Comparison of ENCODE assay signal across 1 fruit fly cellular context in genomic region chr3R:31747429-31748048, dm6.
TF ChIP-seq lines count a peak whose summit lies in the region.

Gene nero (minus strand): TSS chr3R:31747558.
Gene CG1910 (plus strand): TSS chr3R:31747643.

TF ChIP-seq in whole organism, embryonic, 481 proteins besides CTCF, POLR2A, EP300 and RAD21 (continued from another document):
- TF ChIP-seq odd (GFP tag; optimal IDR thresholded peaks at IDR 0.05; lab: Kevin White, UChicago) = no peak
- no peak for TF ChIP-seq Dip2 (GFP tag; IDR thresholded peaks at IDR 0.05; lab: Robert Waterston, UW)
- peak; percentile 18 for TF ChIP-seq CG31365 (tag; optimal IDR thresholded peaks at IDR 0.05; lab: Kevin White, UChicago)
- peak in 1 of 2 experiments; percentile 39 for TF ChIP-seq dpn (GFP tag; optimal IDR thresholded peaks at IDR 0.05; lab: Kevin White, UChicago)
- peak; percentile 37 for TF ChIP-seq zen (tag; optimal IDR thresholded peaks at IDR 0.05; lab: Kevin White, UChicago)
- TF ChIP-seq psq (GFP tag; optimal IDR thresholded peaks at IDR 0.05; lab: Kevin White, UChicago) = no peak
- TF ChIP-seq CHES-1-like (GFP tag; optimal IDR thresholded peaks at IDR 0.05; lab: Kevin White, UChicago) = peak; percentile 69
- no peak for TF ChIP-seq Dbx (GFP tag; IDR thresholded peaks at IDR 0.05; lab: Robert Waterston, UW)
- TF ChIP-seq CG15479 (GFP tag; optimal IDR thresholded peaks at IDR 0.05; lab: Kevin White, UChicago) = peak; percentile 84
- TF ChIP-seq CG8089 (GFP tag; optimal IDR thresholded peaks at IDR 0.05; lab: Kevin White, UChicago) = peak; percentile 2
- TF ChIP-seq Med (GFP tag; lab: Kevin White, UChicago) = peak; percentile 91
- peak; percentile 23 for TF ChIP-seq kay (GFP tag; optimal IDR thresholded peaks at IDR 0.05; lab: Kevin White, UChicago)
- peak; percentile 88 for TF ChIP-seq CG17186 (GFP tag; optimal IDR thresholded peaks at IDR 0.05; lab: Kevin White, UChicago)
- TF ChIP-seq trem (tag; optimal IDR thresholded peaks at IDR 0.05; lab: Kevin White, UChicago) = peak; percentile 99
- TF ChIP-seq D19B (GFP tag; optimal IDR thresholded peaks at IDR 0.05; lab: Kevin White, UChicago) = peak; percentile 25
- TF ChIP-seq CG2120 (GFP tag; optimal IDR thresholded peaks at IDR 0.05; lab: Kevin White, UChicago) = peak; percentile 6
- peak; percentile 55 for TF ChIP-seq CG4617 (GFP tag; optimal IDR thresholded peaks at IDR 0.05; lab: Kevin White, UChicago; ENCODE audit: borderline replicate concordance)
- TF ChIP-seq sqz (GFP tag; optimal IDR thresholded peaks at IDR 0.05; lab: Kevin White, UChicago) = peak; percentile 31
- TF ChIP-seq CG12155 (GFP tag; optimal IDR thresholded peaks at IDR 0.05; lab: Kevin White, UChicago) = peak; percentile 6
- TF ChIP-seq CG5245 (GFP tag; optimal IDR thresholded peaks at IDR 0.05; lab: Kevin White, UChicago) = peak; percentile 10
- TF ChIP-seq Kr (GFP tag; optimal IDR thresholded peaks at IDR 0.05; lab: Kevin White, UChicago) = peak; percentile 3
- TF ChIP-seq Pdp1 (GFP tag; optimal IDR thresholded peaks at IDR 0.05; lab: Kevin White, UChicago) = peak in 1 of 2 experiments; percentile 73
- TF ChIP-seq CG9797 (GFP tag; optimal IDR thresholded peaks at IDR 0.05; lab: Kevin White, UChicago) = peak; percentile 93
- TF ChIP-seq CG10147 (GFP tag; optimal IDR thresholded peaks at IDR 0.05; lab: Kevin White, UChicago) = no peak
- TF ChIP-seq CG12391 (tag; optimal IDR thresholded peaks at IDR 0.05; lab: Kevin White, UChicago) = peak; percentile 28
- TF ChIP-seq CG3065 (GFP tag; optimal IDR thresholded peaks at IDR 0.05; lab: Kevin White, UChicago) = peak; percentile 7
- peak; percentile 24 for TF ChIP-seq ewg (GFP tag; optimal IDR thresholded peaks at IDR 0.05; lab: Kevin White, UChicago)
- TF ChIP-seq HmgD (GFP tag; optimal IDR thresholded peaks at IDR 0.05; lab: Kevin White, UChicago) = peak; percentile 70
- peak; percentile 36 for TF ChIP-seq NC2β (GFP tag; optimal IDR thresholded peaks at IDR 0.05; lab: Kevin White, UChicago)
- peak; percentile 42 for TF ChIP-seq CG12299 (tag; optimal IDR thresholded peaks at IDR 0.05; lab: Kevin White, UChicago)
- TF ChIP-seq Xbp1 (GFP tag; optimal IDR thresholded peaks at IDR 0.05; lab: Kevin White, UChicago) = peak; percentile 52
- no peak for TF ChIP-seq ash1 (GFP tag; optimal IDR thresholded peaks at IDR 0.05; lab: Kevin White, UChicago)
- TF ChIP-seq CG10543 (GFP tag; optimal IDR thresholded peaks at IDR 0.05; lab: Kevin White, UChicago) = peak; percentile 21
- peak; percentile 9 for TF ChIP-seq CG30403 (GFP tag; optimal IDR thresholded peaks at IDR 0.05; lab: Kevin White, UChicago)
- peak; percentile 28 for TF ChIP-seq Ets97D (GFP tag; optimal IDR thresholded peaks at IDR 0.05; lab: Kevin White, UChicago)
- TF ChIP-seq CG10267 (tag; optimal IDR thresholded peaks at IDR 0.05; lab: Kevin White, UChicago) = peak; percentile 85
- TF ChIP-seq sug (tag; optimal IDR thresholded peaks at IDR 0.05; lab: Kevin White, UChicago) = peak; percentile 53
- TF ChIP-seq CG15601 (tag; optimal IDR thresholded peaks at IDR 0.05; lab: Kevin White, UChicago) = peak; percentile 37
- TF ChIP-seq CG7357 (GFP tag; IDR thresholded peaks at IDR 0.05; lab: Robert Waterston, UW) = 0 out of 3 replicates have a peak, but pooled peaks have one; percentile 23
- peak; percentile 48 for TF ChIP-seq CG7271 (tag; optimal IDR thresholded peaks at IDR 0.05; lab: Kevin White, UChicago)
- peak; percentile 2 for TF ChIP-seq jumu (GFP tag; optimal IDR thresholded peaks at IDR 0.05; lab: Kevin White, UChicago)
- peak; percentile 40 for TF ChIP-seq pfk (GFP tag; optimal IDR thresholded peaks at IDR 0.05; lab: Kevin White, UChicago)
- TF ChIP-seq MESR4 (GFP tag; optimal IDR thresholded peaks at IDR 0.05; lab: Kevin White, UChicago) = peak; percentile 77
- peak; percentile 25 for TF ChIP-seq nerfin-1 (tag; optimal IDR thresholded peaks at IDR 0.05; lab: Kevin White, UChicago)
- TF ChIP-seq CG17385 (GFP tag; optimal IDR thresholded peaks at IDR 0.05; lab: Kevin White, UChicago) = peak; percentile 41
- peak; percentile 54 for TF ChIP-seq Dp (GFP tag; optimal IDR thresholded peaks at IDR 0.05; lab: Kevin White, UChicago)
- TF ChIP-seq bigmax (GFP tag; optimal IDR thresholded peaks at IDR 0.05; lab: Kevin White, UChicago) = peak; percentile 60
- peak; percentile 65 for TF ChIP-seq sens (GFP tag; lab: Kevin White, UChicago)
- peak; percentile 76 for TF ChIP-seq Sin3A (optimal IDR thresholded peaks at IDR 0.05; lab: Kevin White, UChicago)
- peak; percentile 1 for TF ChIP-seq vfl (GFP tag; optimal IDR thresholded peaks at IDR 0.05; lab: Kevin White, UChicago)
- peak; percentile 8 for TF ChIP-seq CoRest (tag; optimal IDR thresholded peaks at IDR 0.05; lab: Kevin White, UChicago)
- no peak for TF ChIP-seq Stat92E (GFP tag; optimal IDR thresholded peaks at IDR 0.05; lab: Kevin White, UChicago)
- no peak for TF ChIP-seq pros (GFP tag; optimal IDR thresholded peaks at IDR 0.05; lab: Kevin White, UChicago)
- TF ChIP-seq Hsf (GFP tag; optimal IDR thresholded peaks at IDR 0.05; lab: Kevin White, UChicago) = peak; percentile 30
- TF ChIP-seq stwl (tag; optimal IDR thresholded peaks at IDR 0.05; lab: Kevin White, UChicago) = peak; percentile 75
- TF ChIP-seq Sry-δ (GFP tag; optimal IDR thresholded peaks at IDR 0.05; lab: Kevin White, UChicago) = peak; percentile 86
- TF ChIP-seq BEAF-32 (GFP tag; optimal IDR thresholded peaks at IDR 0.05; lab: Kevin White, UChicago) = peak; percentile 92
- TF ChIP-seq Nf-YB (GFP tag; optimal IDR thresholded peaks at IDR 0.05; lab: Kevin White, UChicago) = peak; percentile 12
- TF ChIP-seq Neu2 (GFP tag; optimal IDR thresholded peaks at IDR 0.05; lab: Kevin White, UChicago; ENCODE audit: borderline replicate concordance) = no peak
- TF ChIP-seq CG17829 (tag; optimal IDR thresholded peaks at IDR 0.05; lab: Kevin White, UChicago) = peak; percentile 27
- peak; percentile 30 for TF ChIP-seq hkb (optimal IDR thresholded peaks at IDR 0.05; lab: Kevin White, UChicago)
- no peak for TF ChIP-seq hkb (GFP tag; IDR thresholded peaks at IDR 0.05; lab: Robert Waterston, UW)
- no peak for TF ChIP-seq CG10321 (GFP tag; IDR thresholded peaks at IDR 0.05; lab: Robert Waterston, UW)
- TF ChIP-seq nmo (GFP tag; optimal IDR thresholded peaks at IDR 0.05; lab: Kevin White, UChicago) = peak; percentile 48
- TF ChIP-seq CG14860 (GFP tag; IDR thresholded peaks at IDR 0.05; lab: Robert Waterston, UW; ENCODE audit: partially characterized antibody) = no peak
- TF ChIP-seq gro (GFP tag; optimal IDR thresholded peaks at IDR 0.05; lab: Kevin White, UChicago) = peak; percentile 33
- peak; percentile 93 for TF ChIP-seq dm (GFP tag; optimal IDR thresholded peaks at IDR 0.05; lab: Kevin White, UChicago)
- TF ChIP-seq CG33213 (GFP tag; optimal IDR thresholded peaks at IDR 0.05; lab: Kevin White, UChicago) = peak; percentile 42
- TF ChIP-seq gfzf (GFP tag; optimal IDR thresholded peaks at IDR 0.05; lab: Kevin White, UChicago) = peak; percentile 92
- peak in 1 of 2 experiments; percentile 13 for TF ChIP-seq crp (GFP tag; optimal IDR thresholded peaks at IDR 0.05; lab: Kevin White, UChicago)
- peak; percentile 71 for TF ChIP-seq Myb (GFP tag; optimal IDR thresholded peaks at IDR 0.05; lab: Kevin White, UChicago)
- peak; percentile 96 for TF ChIP-seq CG9437 (GFP tag; optimal IDR thresholded peaks at IDR 0.05; lab: Kevin White, UChicago)
- peak; percentile 27 for TF ChIP-seq B-H2 (GFP tag; optimal IDR thresholded peaks at IDR 0.05; lab: Kevin White, UChicago)
- peak; percentile 51 for TF ChIP-seq Max (GFP tag; optimal IDR thresholded peaks at IDR 0.05; lab: Kevin White, UChicago)
- TF ChIP-seq Gug (GFP tag; IDR thresholded peaks at IDR 0.05; lab: Robert Waterston, UW) = no peak
- no peak for TF ChIP-seq Nf-YA (GFP tag; IDR thresholded peaks at IDR 0.05; lab: Robert Waterston, UW)
- no peak for TF ChIP-seq twi (tag; optimal IDR thresholded peaks at IDR 0.05; lab: Kevin White, UChicago)
- no peak for TF ChIP-seq CG10209 (GFP tag; optimal IDR thresholded peaks at IDR 0.05; lab: Kevin White, UChicago)
- TF ChIP-seq pzg (GFP tag; optimal IDR thresholded peaks at IDR 0.05; lab: Kevin White, UChicago) = peak; percentile 95
- TF ChIP-seq CG4404 (GFP tag; IDR thresholded peaks at IDR 0.05; lab: Robert Waterston, UW) = no peak
- peak; percentile 39 for TF ChIP-seq phol (tag; optimal IDR thresholded peaks at IDR 0.05; lab: Kevin White, UChicago)
- peak; percentile 74 for TF ChIP-seq CG1603 (tag; optimal IDR thresholded peaks at IDR 0.05; lab: Kevin White, UChicago)
- peak; percentile 10 for TF ChIP-seq CG8388 (GFP tag; optimal IDR thresholded peaks at IDR 0.05; lab: Kevin White, UChicago)
- TF ChIP-seq gcm (GFP tag; optimal IDR thresholded peaks at IDR 0.05; lab: Kevin White, UChicago) = no peak
- peak; percentile 58 for TF ChIP-seq onecut (GFP tag; IDR thresholded peaks at IDR 0.05; lab: Robert Waterston, UW)
- peak; percentile 94 for TF ChIP-seq CG3995 (GFP tag; optimal IDR thresholded peaks at IDR 0.05; lab: Kevin White, UChicago)
- TF ChIP-seq pita (GFP tag; optimal IDR thresholded peaks at IDR 0.05; lab: Kevin White, UChicago) = no peak
- no peak for TF ChIP-seq vvl (GFP tag; IDR thresholded peaks at IDR 0.05; lab: Robert Waterston, UW)
- peak; percentile 77 for TF ChIP-seq HmgZ (tag; optimal IDR thresholded peaks at IDR 0.05; lab: Kevin White, UChicago)
- peak; percentile 26 for TF ChIP-seq nom (GFP tag; optimal IDR thresholded peaks at IDR 0.05; lab: Kevin White, UChicago)
- peak; percentile 33 for TF ChIP-seq maf-S (GFP tag; optimal IDR thresholded peaks at IDR 0.05; lab: Kevin White, UChicago)
- TF ChIP-seq CG7786 (GFP tag; optimal IDR thresholded peaks at IDR 0.05; lab: Kevin White, UChicago) = peak; percentile 16
- TF ChIP-seq Vsx1 (GFP tag; optimal IDR thresholded peaks at IDR 0.05; lab: Kevin White, UChicago) = no peak
- peak; percentile 8 for TF ChIP-seq CG13894 (tag; optimal IDR thresholded peaks at IDR 0.05; lab: Kevin White, UChicago)
- TF ChIP-seq CG8478 (optimal IDR thresholded peaks at IDR 0.05; lab: Kevin White, UChicago) = no peak
